Worm (Caenorhabditis elegans) whole organism, L2 larva: ENCODE data around the gene srt-16.

ENCODE experiments used
- aly-2 ChIP-seq: fragments of 150-350 bp; optimal IDR thresholded peaks from 2 replicates; lab custom pipeline; 2014; ENCODE audit warnings: missing biosample characterization, missing genetic modification characterization
- ceh-16 ChIP-seq: fragments of 150-350 bp; optimal IDR thresholded peaks from 2 replicates; lab custom pipeline; 2014; ENCODE audit warnings: missing biosample characterization, missing genetic modification characterization
- elt-3 ChIP-seq: sonication (generic microtip); optimal IDR thresholded peaks from 2 replicates; lab custom pipeline; 2017; ENCODE audit warnings: missing biosample characterization, missing genetic modification characterization
- fos-1 ChIP-seq: fragments of 150-350 bp; optimal IDR thresholded peaks from 2 replicates; lab custom pipeline; 2014; ENCODE audit warnings: missing biosample characterization, missing genetic modification characterization
- lin-13 ChIP-seq: fragments of 150-350 bp; optimal IDR thresholded peaks from 2 replicates; lab custom pipeline; 2014; ENCODE audit warnings: missing biosample characterization, missing genetic modification reagents, missing genetic modification characterization
- lsy-2 ChIP-seq, 2 experiments: fragments of 150-350 bp in 1 of 2; sonication (generic microtip) in 1 of 2; optimal IDR thresholded peaks; 2 replicates each; lab custom pipeline; 2014 to 2017; ENCODE audit warnings: missing biosample characterization in 2 of 2, missing genetic modification characterization in 2 of 2
- mab-5 ChIP-seq: fragments of 150-350 bp; optimal IDR thresholded peaks from 2 replicates; lab custom pipeline; 2014; ENCODE audit warnings: missing biosample characterization, missing genetic modification characterization
- nhr-23 ChIP-seq: fragments of 150-350 bp; optimal IDR thresholded peaks from 2 replicates; lab custom pipeline; 2014; ENCODE audit warnings: missing biosample characterization, missing genetic modification reagents, missing genetic modification characterization
- nhr-25 ChIP-seq: fragments of 150-350 bp; sonication (generic microtip); optimal IDR thresholded peaks from 3 replicates; lab custom pipeline; 2014; ENCODE audit warnings: missing biosample characterization, missing genetic modification characterization
- nhr-77 ChIP-seq: fragments of 150-350 bp; optimal IDR thresholded peaks from 2 replicates; lab custom pipeline; 2014; ENCODE audit warnings: missing biosample characterization, missing genetic modification characterization
- skn-1 ChIP-seq: sonication (generic microtip); optimal IDR thresholded peaks from 2 replicates; lab custom pipeline; 2017; ENCODE audit warnings: missing biosample characterization, missing genetic modification characterization
- unc-62 ChIP-seq: fragments of 150-350 bp; optimal IDR thresholded peaks from 2 replicates; lab custom pipeline; 2014; ENCODE audit warnings: missing biosample characterization, missing genetic modification reagents, missing genetic modification characterization

- TF ChIP-seq unc-62 (GFP tag; lab: Kevin White, UChicago) (no peak), ceh-16 (tag; lab: Kevin White, UChicago) (no peak), lsy-2 (tag; optimal IDR thresholded peaks at IDR 0.05; lab: Kevin White, UChicago) (no peak), nhr-23 (tag; lab: Kevin White, UChicago) (no peak), nhr-25 (tag; lab: Kevin White, UChicago) (no peak), nhr-77 (tag; lab: Kevin White, UChicago) (no peak), skn-1 (no peak), aly-2 (tag; lab: Kevin White, UChicago) (no peak), mab-5 (no peak), elt-3 (tag; lab: Kevin White, UChicago) (no peak), fos-1 (tag; lab: Kevin White, UChicago) (no peak), lin-13 (GFP tag; lab: Kevin White, UChicago) (no peak)
These were observed 16.5 kb upstream of the srt-16 start, which contains the start of gene srt-5 for ce11 chrV:3080792-3081191.
